Fruit fly (Drosophila melanogaster) whole organism, embryonic: ENCODE data around the gene Trax.

ENCODE experiments used
- ATbp ChIP-seq: fragments of 200-800 bp; sonication (Bioruptor generic); optimal IDR thresholded peaks from 2 replicates; lab custom pipeline; 2017; ENCODE audit warnings: missing biosample characterization, mild to moderate bottlenecking, missing genetic modification characterization, missing genetic modification reagents
- Abd-B ChIP-seq: fragments of 200-800 bp; sonication (Bioruptor generic); optimal IDR thresholded peaks from 2 replicates; lab custom pipeline; 2018; ENCODE audit warnings: missing biosample characterization, mild to moderate bottlenecking, missing genetic modification characterization, moderate library complexity
- Bgb ChIP-seq: fragments of 200-800 bp; sonication (Bioruptor generic); IDR thresholded peaks from 2 replicates; pipeline ENCODE4 v1.3.6; 2022; ENCODE audit warnings: missing biosample characterization, missing genetic modification characterization; ENCODE audit not compliant: partially characterized antibody
- CG10274 ChIP-seq: fragments of 200-800 bp; sonication (Bioruptor generic); optimal IDR thresholded peaks from 3 replicates; lab custom pipeline; 2017; ENCODE audit warnings: missing biosample characterization, mild to moderate bottlenecking, missing genetic modification characterization
- CG10959 ChIP-seq: fragments of 200-800 bp; sonication (Bioruptor generic); IDR thresholded peaks from 2 replicates; pipeline ENCODE4 v1.3.6; 2022; ENCODE audit warnings: missing biosample characterization, missing genetic modification characterization
- CG13287 ChIP-seq: fragments of 200-800 bp; sonication (Bioruptor generic); IDR thresholded peaks from 2 replicates; pipeline ENCODE4 v1.3.6; 2022; ENCODE audit warnings: missing biosample characterization, missing genetic modification characterization; ENCODE audit not compliant: partially characterized antibody
- CG15011 ChIP-seq: fragments of 200-800 bp; sonication (Bioruptor generic); optimal IDR thresholded peaks from 3 replicates; lab custom pipeline; 2018; ENCODE audit warnings: missing biosample characterization, mild to moderate bottlenecking, missing genetic modification characterization
- CG1529 ChIP-seq: fragments of 200-800 bp; sonication (Bioruptor generic); optimal IDR thresholded peaks from 3 replicates; lab custom pipeline; 2018; ENCODE audit warnings: missing biosample characterization, missing genetic modification characterization
- CG1792 ChIP-seq: fragments of 200-800 bp; sonication (Bioruptor generic); optimal IDR thresholded peaks from 2 replicates; lab custom pipeline; 2016; ENCODE audit warnings: missing biosample characterization, missing genetic modification characterization
- CG18476 ChIP-seq: fragments of 200-800 bp; sonication (Bioruptor generic); optimal IDR thresholded peaks from 2 replicates; lab custom pipeline; 2016; ENCODE audit warnings: missing biosample characterization, mild to moderate bottlenecking, missing genetic modification characterization
- CG18599 ChIP-seq: fragments of 200-800 bp; sonication (Bioruptor generic); optimal IDR thresholded peaks from 3 replicates; lab custom pipeline; 2017; ENCODE audit warnings: missing biosample characterization, missing genetic modification characterization, mild to moderate bottlenecking, moderate library complexity, missing genetic modification reagents
- CG18764 ChIP-seq: fragments of 200-800 bp; sonication (Bioruptor generic); optimal IDR thresholded peaks from 3 replicates; lab custom pipeline; 2016; ENCODE audit warnings: missing biosample characterization, missing genetic modification characterization
- CG2129 ChIP-seq: fragments of 200-800 bp; sonication (Bioruptor generic); IDR thresholded peaks from 2 replicates; pipeline ENCODE4 v1.3.6; 2022; ENCODE audit warnings: missing biosample characterization, missing genetic modification characterization; ENCODE audit not compliant: partially characterized antibody
- CG2712 ChIP-seq: fragments of 200-800 bp; optimal IDR thresholded peaks from 3 replicates; lab custom pipeline; 2019; ENCODE audit warnings: missing biosample characterization, mild to moderate bottlenecking, missing genetic modification characterization, moderate library complexity
- CG3065 ChIP-seq: fragments of 200-800 bp; sonication (Bioruptor generic); optimal IDR thresholded peaks from 2 replicates; lab custom pipeline; 2016; ENCODE audit warnings: missing biosample characterization, missing genetic modification characterization
- CG5953 ChIP-seq: fragments of 200-800 bp; sonication (Bioruptor generic); IDR thresholded peaks from 2 replicates; pipeline ENCODE4 v1.3.6; 2022; ENCODE audit warnings: missing biosample characterization, missing genetic modification characterization
- CG6683 ChIP-seq: fragments of 200-800 bp; sonication (Bioruptor generic); optimal IDR thresholded peaks from 2 replicates; lab custom pipeline; 2017; ENCODE audit warnings: missing biosample characterization, mild to moderate bottlenecking, missing genetic modification characterization, missing genetic modification reagents
- CG6765 ChIP-seq: fragments of 200-800 bp; sonication (Bioruptor generic); optimal IDR thresholded peaks from 3 replicates; lab custom pipeline; 2017; ENCODE audit warnings: missing biosample characterization, mild to moderate bottlenecking, missing genetic modification characterization
- CG6791 ChIP-seq: fragments of 200-800 bp; sonication (Bioruptor generic); IDR thresholded peaks from 3 replicates; pipeline ENCODE4 v1.3.6; 2022; ENCODE audit warnings: missing biosample characterization, missing genetic modification characterization; ENCODE audit not compliant: partially characterized antibody
- CG7745 ChIP-seq: fragments of 200-800 bp; sonication (Bioruptor generic); optimal IDR thresholded peaks from 2 replicates; lab custom pipeline; 2018; ENCODE audit warnings: missing biosample characterization, mild to moderate bottlenecking, missing genetic modification characterization, moderate library complexity
- CG7963 ChIP-seq: fragments of 200-800 bp; sonication (Bioruptor generic); IDR thresholded peaks from 3 replicates; pipeline ENCODE4 v1.3.6; 2022; ENCODE audit warnings: missing biosample characterization, missing genetic modification characterization; ENCODE audit not compliant: partially characterized antibody
- Chrac-16 ChIP-seq: fragments of 200-800 bp; sonication (Bioruptor generic); optimal IDR thresholded peaks from 3 replicates; lab custom pipeline; 2016; ENCODE audit warnings: missing biosample characterization, missing genetic modification characterization
- Dek ChIP-seq: fragments of 200-800 bp; sonication (Bioruptor generic); optimal IDR thresholded peaks from 3 replicates; lab custom pipeline; 2019; ENCODE audit warnings: missing biosample characterization, mild to moderate bottlenecking, missing genetic modification characterization, moderate library complexity
- Dref ChIP-seq: fragments of 200-800 bp; sonication (Bioruptor generic); IDR thresholded peaks from 2 replicates; pipeline ENCODE4 v1.3.6; 2022; ENCODE audit warnings: missing biosample characterization, missing genetic modification characterization
- E2f2 ChIP-seq: fragments of 200-800 bp; sonication (Bioruptor generic); IDR thresholded peaks from 2 replicates; pipeline ENCODE4 v1.3.6; 2022; ENCODE audit warnings: missing biosample characterization, missing genetic modification characterization
- Ets97D ChIP-seq: fragments of 200-800 bp; sonication (Bioruptor generic); optimal IDR thresholded peaks from 3 replicates; lab custom pipeline; 2016; ENCODE audit warnings: missing biosample characterization, missing genetic modification characterization
- Hr78 ChIP-seq, 2 experiments: fragments of 200-800 bp in 1 of 2; fragments of >200 bp in 1 of 2; sonication (Bioruptor generic) in 1 of 2; optimal IDR thresholded peaks; 2 replicates each; lab custom pipeline; 2017 to 2019; ENCODE audit warnings: missing biosample characterization in 2 of 2, missing genetic modification characterization in 2 of 2, mild to moderate bottlenecking in 1 of 2, moderate library complexity in 1 of 2
- MBD-R2 ChIP-seq: fragments of 200-800 bp; sonication (Bioruptor generic); IDR thresholded peaks from 2 replicates; pipeline ENCODE4 v1.3.6; 2022; ENCODE audit warnings: missing biosample characterization, missing genetic modification characterization
- Med ChIP-seq: fragments of 200-800 bp; sonication (Bioruptor generic); peaks from one replicate; lab custom pipeline; 2016; ENCODE audit warnings: missing biosample characterization, missing genetic modification characterization, mild to moderate bottlenecking, inconsistent platforms, moderate library complexity
- Scr ChIP-seq: fragments of 200-800 bp; sonication (Bioruptor generic); IDR thresholded peaks from 2 replicates; pipeline ENCODE4 v1.3.6; 2022; ENCODE audit warnings: missing biosample characterization, missing genetic modification characterization; ENCODE audit not compliant: partially characterized antibody
- Vsx1 ChIP-seq: fragments of 200-800 bp; sonication (Bioruptor generic); optimal IDR thresholded peaks from 2 replicates; lab custom pipeline; 2017; ENCODE audit warnings: missing biosample characterization, mild to moderate bottlenecking, missing genetic modification characterization, missing genetic modification reagents
- Xrp1 ChIP-seq: fragments of 200-800 bp; sonication (Bioruptor generic); IDR thresholded peaks from 2 replicates; pipeline ENCODE4 v1.3.6; 2022; ENCODE audit warnings: missing biosample characterization, missing genetic modification characterization
- abd-A ChIP-seq: fragments of 200-800 bp; sonication (Bioruptor generic); optimal IDR thresholded peaks from 3 replicates; lab custom pipeline; 2019; ENCODE audit warnings: missing biosample characterization, mild to moderate bottlenecking, missing genetic modification characterization, moderate library complexity
- amos ChIP-seq: fragments of 200-800 bp; sonication (Bioruptor generic); IDR thresholded peaks from 2 replicates; pipeline ENCODE4 v1.3.6; 2022; ENCODE audit warnings: missing biosample characterization, missing genetic modification characterization; ENCODE audit not compliant: partially characterized antibody
- bbx ChIP-seq: fragments of 200-800 bp; sonication (Bioruptor generic); IDR thresholded peaks from 2 replicates; pipeline ENCODE4 v1.3.6; 2022; ENCODE audit warnings: missing biosample characterization, missing genetic modification characterization; ENCODE audit not compliant: partially characterized antibody
- chn ChIP-seq: fragments of 200-800 bp; sonication (Bioruptor generic); optimal IDR thresholded peaks from 2 replicates; lab custom pipeline; 2016; ENCODE audit warnings: missing biosample characterization, missing genetic modification characterization
- da ChIP-seq: fragments of 200-800 bp; sonication (Bioruptor generic); optimal IDR thresholded peaks from 2 replicates; lab custom pipeline; 2016; ENCODE audit warnings: missing biosample characterization, missing genetic modification characterization
- disco-r ChIP-seq: fragments of 200-800 bp; sonication (Bioruptor generic); optimal IDR thresholded peaks from 2 replicates; lab custom pipeline; 2016; ENCODE audit warnings: missing biosample characterization, missing genetic modification characterization
- gro ChIP-seq: fragments of 200-800 bp; sonication (Bioruptor generic); optimal IDR thresholded peaks from 2 replicates; lab custom pipeline; 2016; ENCODE audit warnings: missing biosample characterization, missing genetic modification characterization
- kni ChIP-seq: fragments of 200-800 bp; sonication (Bioruptor generic); optimal IDR thresholded peaks from 3 replicates; lab custom pipeline; 2017; ENCODE audit warnings: mild to moderate bottlenecking, missing biosample characterization, missing genetic modification reagents, missing genetic modification characterization
- knrl ChIP-seq: fragments of 200-800 bp; sonication (Bioruptor generic); IDR thresholded peaks from 3 replicates; pipeline ENCODE4 v1.3.6; 2022; ENCODE audit warnings: missing biosample characterization, missing genetic modification characterization; ENCODE audit not compliant: partially characterized antibody
- nau ChIP-seq: fragments of 200-800 bp; sonication (Bioruptor generic); optimal IDR thresholded peaks from 3 replicates; lab custom pipeline; 2017; ENCODE audit warnings: missing biosample characterization, mild to moderate bottlenecking, missing genetic modification characterization, missing genetic modification reagents
- nmo ChIP-seq: fragments of 200-800 bp; sonication (Bioruptor generic); optimal IDR thresholded peaks from 2 replicates; lab custom pipeline; 2018; ENCODE audit warnings: missing biosample characterization, mild to moderate bottlenecking, missing genetic modification characterization, moderate library complexity
- sc ChIP-seq, 3 experiments: fragments of >200 bp in 2 of 3; fragments of 200-800 bp in 1 of 3; sonication (Bioruptor generic) in 1 of 3; optimal IDR thresholded peaks; 2 replicates in 2 of 3; 3 replicates in 1 of 3; lab custom pipeline; 2017; ENCODE audit warnings: mild to moderate bottlenecking in 1 of 3, missing biosample characterization in 1 of 3, missing genetic modification characterization in 1 of 3, missing genetic modification reagents in 1 of 3
- stwl ChIP-seq: fragments of 200-800 bp; sonication (Bioruptor generic); optimal IDR thresholded peaks from 3 replicates; lab custom pipeline; 2018; ENCODE audit warnings: missing biosample characterization, mild to moderate bottlenecking, missing genetic modification characterization, moderate library complexity
- unc-4 ChIP-seq: fragments of 200-800 bp; sonication (Bioruptor generic); IDR thresholded peaks from 2 replicates; pipeline ENCODE4 v1.3.6; 2022; ENCODE audit warnings: missing biosample characterization, missing genetic modification characterization; ENCODE audit not compliant: partially characterized antibody
- vnd ChIP-seq: fragments of 200-800 bp; sonication (Bioruptor generic); IDR thresholded peaks from 3 replicates; pipeline ENCODE4 v1.3.6; 2022; ENCODE audit warnings: missing biosample characterization, missing genetic modification characterization; ENCODE audit not compliant: partially characterized antibody
- zen2 ChIP-seq: fragments of 200-800 bp; sonication (Bioruptor generic); IDR thresholded peaks from 3 replicates; pipeline ENCODE4 v1.3.6; 2022; ENCODE audit warnings: missing biosample characterization, missing genetic modification characterization; ENCODE audit not compliant: partially characterized antibody

Trax gene

DNA sequence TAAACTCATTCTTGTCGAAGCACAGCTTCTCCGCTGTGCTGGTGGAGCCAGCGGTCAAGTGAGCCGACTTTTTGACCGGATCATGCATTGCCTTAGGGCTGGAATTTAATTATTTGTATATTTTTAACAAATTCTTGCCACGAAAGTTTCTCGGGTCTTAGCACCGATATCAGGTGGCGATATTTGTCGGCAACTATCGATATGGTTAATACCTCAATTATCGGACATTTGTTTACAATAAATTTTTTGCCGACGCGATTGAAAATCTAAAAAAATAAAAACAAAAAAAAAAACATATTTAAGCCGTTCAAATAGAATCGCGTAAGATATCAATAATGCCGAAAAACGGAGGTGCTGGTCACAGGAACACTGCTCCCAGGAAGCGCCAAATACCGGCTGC lies at the start of gene Trax, which contains the start of gene Cog2 (continued):
- TF ChIP-seq CG18764 (GFP tag; lab: Kevin White, UChicago) (no peak), abd-A (no peak), da (no peak), chn (no peak), nmo (GFP tag; lab: Kevin White, UChicago) (no peak), CG2129 (peak; percentile 83), CG13287 (GFP tag; lab: Robert Waterston, UW) (peak; percentile 95), unc-4 (GFP tag; lab: Robert Waterston, UW) (peak; percentile 95), CG1792 (GFP tag; lab: Kevin White, UChicago) (no peak), nau (no peak), vnd (GFP tag; lab: Robert Waterston, UW) (peak; percentile 82), kni (GFP tag; lab: Kevin White, UChicago) (no peak), CG18599 (GFP tag; lab: Kevin White, UChicago) (no peak), gro (no peak), zen2 (GFP tag; lab: Robert Waterston, UW) (peak; percentile 92), sc (optimal IDR thresholded peaks at IDR 0.05; lab: Kevin White, UChicago) (no peak), sc (GFP tag; optimal IDR thresholded peaks at IDR 0.05; lab: Kevin White, UChicago) (no peak), Dek (tag; lab: Kevin White, UChicago) (no peak), Abd-B (GFP tag; lab: Kevin White, UChicago) (no peak), ATbp (no peak), CG1529 (GFP tag; lab: Kevin White, UChicago) (no peak), stwl (tag; lab: Kevin White, UChicago) (peak; percentile 39), MBD-R2 (GFP tag; lab: Robert Waterston, UW) (peak; percentile 82), Chrac-16 (no peak), E2f2 (GFP tag; lab: Robert Waterston, UW) (peak; percentile 33; the same call in 1 of the 2 replicates), Med (GFP tag; lab: Kevin White, UChicago) (peak; percentile 73), CG10274 (GFP tag; lab: Kevin White, UChicago) (no peak), knrl (GFP tag; lab: Robert Waterston, UW) (peak; percentile 77), Xrp1 (GFP tag; lab: Robert Waterston, UW) (no peak), Hr78 (GFP tag; optimal IDR thresholded peaks at IDR 0.05; lab: Kevin White, UChicago) (no peak), disco-r (GFP tag; lab: Kevin White, UChicago) (no peak), CG7963 (peak; percentile 75), bbx (GFP tag; lab: Robert Waterston, UW) (peak; percentile 93), CG6683 (GFP tag; lab: Kevin White, UChicago) (no peak), Scr (GFP tag; lab: Robert Waterston, UW) (peak; percentile 92), CG5953 (GFP tag; lab: Robert Waterston, UW) (no peak), CG15011 (GFP tag; lab: Kevin White, UChicago) (no peak), CG18476 (GFP tag; lab: Kevin White, UChicago) (no peak), CG3065 (GFP tag; lab: Kevin White, UChicago) (no peak), Ets97D (GFP tag; lab: Kevin White, UChicago) (no peak), Bgb (GFP tag; lab: Robert Waterston, UW) (peak; percentile 87), Dref (GFP tag; lab: Robert Waterston, UW) (peak; percentile 76), CG2712 (tag; lab: Kevin White, UChicago) (no peak), CG6791 (GFP tag; lab: Robert Waterston, UW) (peak; percentile 89), amos (peak; percentile 82), Vsx1 (no peak), CG10959 (GFP tag; lab: Robert Waterston, UW) (no peak), CG7745 (no peak), CG6765 (GFP tag; lab: Kevin White, UChicago) (no peak)
